Fruit fly (Drosophila melanogaster) whole organism, embryonic: ENCODE results near the gene CG31832.

ENCODE experiments used
- Asciz ChIP-seq: fragments of 200-800 bp; sonication (Bioruptor generic); optimal IDR thresholded peaks from 2 replicates; lab custom pipeline; 2017; ENCODE audit warnings: missing biosample characterization, mild to moderate bottlenecking, missing genetic modification characterization, missing genetic modification reagents
- CG1024 ChIP-seq: fragments of 200-800 bp; sonication (Bioruptor generic); IDR thresholded peaks from 2 replicates; pipeline ENCODE4 v1.3.6; 2022; ENCODE audit warnings: missing biosample characterization, missing genetic modification characterization
- CG10462 ChIP-seq: fragments of 200-800 bp; sonication (Bioruptor generic); optimal IDR thresholded peaks from 2 replicates; lab custom pipeline; 2016; ENCODE audit warnings: missing biosample characterization, missing genetic modification characterization
- CG11093 ChIP-seq: fragments of 200-800 bp; sonication (Bioruptor generic); IDR thresholded peaks from 3 replicates; pipeline ENCODE4 v1.3.6; 2022; ENCODE audit warnings: missing biosample characterization, missing genetic modification characterization
- CG11723 ChIP-seq: fragments of 200-800 bp; sonication (Bioruptor generic); optimal IDR thresholded peaks from 2 replicates; lab custom pipeline; 2017; ENCODE audit warnings: missing biosample characterization, mild to moderate bottlenecking, missing genetic modification characterization
- CG12942 ChIP-seq: fragments of 200-800 bp; sonication (Bioruptor generic); optimal IDR thresholded peaks from 3 replicates; lab custom pipeline; 2016; ENCODE audit warnings: missing biosample characterization, missing genetic modification characterization
- CG13775 ChIP-seq: fragments of 200-800 bp; sonication (Bioruptor generic); optimal IDR thresholded peaks from 3 replicates; lab custom pipeline; 2017; ENCODE audit warnings: missing biosample characterization, mild to moderate bottlenecking, missing genetic modification characterization
- CG16815 ChIP-seq: fragments of 200-800 bp; sonication (Bioruptor generic); optimal IDR thresholded peaks from 3 replicates; lab custom pipeline; 2017; ENCODE audit warnings: missing biosample characterization, mild to moderate bottlenecking, missing genetic modification characterization
- CG16863 ChIP-seq: fragments of 200-800 bp; sonication (Bioruptor generic); optimal IDR thresholded peaks from 3 replicates; lab custom pipeline; 2016; ENCODE audit warnings: missing biosample characterization, missing genetic modification characterization
- CG17568 ChIP-seq: fragments of 200-800 bp; sonication (Bioruptor generic); optimal IDR thresholded peaks from 2 replicates; lab custom pipeline; 2018; ENCODE audit warnings: missing biosample characterization, mild to moderate bottlenecking, missing genetic modification characterization, moderate library complexity
- CG18262 ChIP-seq: fragments of 200-800 bp; optimal IDR thresholded peaks from 3 replicates; lab custom pipeline; 2019; ENCODE audit warnings: missing biosample characterization, mild to moderate bottlenecking, missing genetic modification characterization, moderate library complexity
- CG2116 ChIP-seq: fragments of 200-800 bp; sonication (Bioruptor generic); optimal IDR thresholded peaks from 3 replicates; lab custom pipeline; 2018; ENCODE audit warnings: missing biosample characterization, mild to moderate bottlenecking, missing genetic modification characterization
- CG2712 ChIP-seq: fragments of 200-800 bp; optimal IDR thresholded peaks from 3 replicates; lab custom pipeline; 2019; ENCODE audit warnings: missing biosample characterization, mild to moderate bottlenecking, missing genetic modification characterization, moderate library complexity
- CG30403 ChIP-seq: fragments of 200-800 bp; sonication (Bioruptor generic); optimal IDR thresholded peaks from 3 replicates; lab custom pipeline; 2016; ENCODE audit warnings: missing biosample characterization, missing genetic modification characterization
- CG30431 ChIP-seq: fragments of 200-800 bp; sonication (Bioruptor generic); optimal IDR thresholded peaks from 2 replicates; lab custom pipeline; 2017; ENCODE audit warnings: missing biosample characterization, missing genetic modification characterization
- CG3281 ChIP-seq: fragments of 200-800 bp; sonication (Bioruptor generic); optimal IDR thresholded peaks from 3 replicates; lab custom pipeline; 2017; ENCODE audit warnings: missing biosample characterization, mild to moderate bottlenecking, missing genetic modification characterization
- CG3847 ChIP-seq: fragments of 200-800 bp; sonication (Bioruptor generic); IDR thresholded peaks from 2 replicates; pipeline ENCODE4 v1.3.6; 2022; ENCODE audit warnings: missing biosample characterization, missing genetic modification characterization
- CG4282 ChIP-seq: fragments of 200-800 bp; sonication (Bioruptor generic); optimal IDR thresholded peaks from 2 replicates; lab custom pipeline; 2016; ENCODE audit warnings: missing biosample characterization, missing genetic modification characterization
- CG4730 ChIP-seq: fragments of 200-800 bp; sonication (Bioruptor generic); IDR thresholded peaks from 2 replicates; pipeline ENCODE4 v1.3.6; 2022; ENCODE audit warnings: missing biosample characterization, missing genetic modification characterization
- CG4820 ChIP-seq: fragments of 200-800 bp; sonication (Bioruptor generic); optimal IDR thresholded peaks from 3 replicates; lab custom pipeline; 2016; ENCODE audit warnings: missing biosample characterization, missing genetic modification characterization
- CG8388 ChIP-seq: fragments of 200-800 bp; sonication (Bioruptor generic); optimal IDR thresholded peaks from 2 replicates; lab custom pipeline; 2019; ENCODE audit warnings: missing biosample characterization, mild to moderate bottlenecking, missing genetic modification characterization, moderate library complexity
- CG8478 ChIP-seq: fragments of >200 bp; optimal IDR thresholded peaks from 2 replicates; lab custom pipeline; 2018
- CG9437 ChIP-seq: fragments of 200-800 bp; sonication (Bioruptor generic); optimal IDR thresholded peaks from 2 replicates; lab custom pipeline; 2018; ENCODE audit warnings: missing biosample characterization, mild to moderate bottlenecking, missing genetic modification characterization
- Dek ChIP-seq: fragments of 200-800 bp; sonication (Bioruptor generic); optimal IDR thresholded peaks from 3 replicates; lab custom pipeline; 2019; ENCODE audit warnings: missing biosample characterization, mild to moderate bottlenecking, missing genetic modification characterization, moderate library complexity
- Hand ChIP-seq: fragments of 200-800 bp; sonication (Bioruptor generic); optimal IDR thresholded peaks from 2 replicates; lab custom pipeline; 2017; ENCODE audit warnings: mild to moderate bottlenecking, missing biosample characterization, missing genetic modification reagents, missing genetic modification characterization
- Hey ChIP-seq: fragments of 200-800 bp; sonication (Bioruptor generic); optimal IDR thresholded peaks from 3 replicates; lab custom pipeline; 2018; ENCODE audit warnings: missing biosample characterization, mild to moderate bottlenecking, missing genetic modification characterization
- Meics ChIP-seq: fragments of 200-800 bp; sonication (Bioruptor generic); optimal IDR thresholded peaks from 2 replicates; lab custom pipeline; 2017; ENCODE audit warnings: missing biosample characterization, mild to moderate bottlenecking, missing genetic modification characterization
- NC2α ChIP-seq: fragments of 200-800 bp; sonication (Bioruptor generic); optimal IDR thresholded peaks from 2 replicates; lab custom pipeline; 2016; ENCODE audit warnings: missing biosample characterization, missing genetic modification characterization
- NK7.1 ChIP-seq: fragments of 200-800 bp; sonication (Bioruptor generic); optimal IDR thresholded peaks from 3 replicates; lab custom pipeline; 2016; ENCODE audit warnings: missing biosample characterization, missing genetic modification characterization
- PHDP ChIP-seq: fragments of 200-800 bp; sonication (Bioruptor generic); optimal IDR thresholded peaks from 3 replicates; lab custom pipeline; 2018; ENCODE audit warnings: missing biosample characterization, mild to moderate bottlenecking, missing genetic modification characterization, moderate library complexity
- Scr ChIP-seq: fragments of 200-800 bp; sonication (Bioruptor generic); IDR thresholded peaks from 2 replicates; pipeline ENCODE4 v1.3.6; 2022; ENCODE audit warnings: missing biosample characterization, missing genetic modification characterization; ENCODE audit not compliant: partially characterized antibody
- Sry-δ ChIP-seq: fragments of 200-800 bp; sonication (Bioruptor generic); optimal IDR thresholded peaks from 2 replicates; lab custom pipeline; 2016; ENCODE audit warnings: missing biosample characterization, missing genetic modification characterization
- Tbp ChIP-seq: fragments of >200 bp; optimal IDR thresholded peaks from 2 replicates; lab custom pipeline; 2018; ENCODE audit warnings: missing biosample characterization, missing genetic modification characterization
- Xrp1 ChIP-seq: fragments of 200-800 bp; sonication (Bioruptor generic); IDR thresholded peaks from 2 replicates; pipeline ENCODE4 v1.3.6; 2022; ENCODE audit warnings: missing biosample characterization, missing genetic modification characterization
- ac ChIP-seq: fragments of 200-800 bp; sonication (Bioruptor generic); optimal IDR thresholded peaks from 3 replicates; lab custom pipeline; 2017; ENCODE audit warnings: missing biosample characterization, mild to moderate bottlenecking, missing genetic modification characterization
- aop ChIP-seq: fragments of 200-800 bp; sonication (Bioruptor generic); IDR thresholded peaks from 2 replicates; pipeline ENCODE4 v1.3.6; 2022; ENCODE audit warnings: missing biosample characterization, missing genetic modification characterization
- ap ChIP-seq: fragments of 200-800 bp; sonication (Bioruptor generic); IDR thresholded peaks from 2 replicates; pipeline ENCODE4 v1.3.6; 2022; ENCODE audit warnings: missing biosample characterization, missing genetic modification characterization
- br ChIP-seq: fragments of >200 bp; optimal IDR thresholded peaks from 2 replicates; lab custom pipeline; 2017
- chinmo ChIP-seq: fragments of 200-800 bp; sonication (Bioruptor generic); IDR thresholded peaks from 4 replicates; pipeline ENCODE4 v1.3.6; 2022; ENCODE audit warnings: missing biosample characterization, missing genetic modification characterization; ENCODE audit not compliant: partially characterized antibody
- dpn ChIP-seq, 2 experiments: fragments of 200-800 bp; sonication (Bioruptor generic); optimal IDR thresholded peaks; 3 replicates each; lab custom pipeline; 2016; ENCODE audit warnings: missing biosample characterization in 2 of 2, missing genetic modification characterization in 2 of 2
- en ChIP-seq: fragments of 200-800 bp; sonication (Bioruptor generic); optimal IDR thresholded peaks from 2 replicates; lab custom pipeline; 2016; ENCODE audit warnings: missing biosample characterization, missing genetic modification characterization
- ken ChIP-seq: fragments of 200-800 bp; sonication (Bioruptor generic); IDR thresholded peaks from 3 replicates; pipeline ENCODE4 v1.3.6; 2022; ENCODE audit warnings: missing biosample characterization, missing genetic modification characterization
- klu ChIP-seq: fragments of 200-800 bp; sonication (Bioruptor generic); IDR thresholded peaks from 2 replicates; pipeline ENCODE4 v1.3.6; 2022; ENCODE audit warnings: missing biosample characterization, missing genetic modification characterization
- lov ChIP-seq, 2 experiments: fragments of 200-800 bp in 1 of 2; fragments of >200 bp in 1 of 2; sonication (Bioruptor generic) in 1 of 2; IDR thresholded peaks in 1 of 2; optimal IDR thresholded peaks in 1 of 2; 2 replicates in 1 of 2; 3 replicates in 1 of 2; pipeline versions ENCODE4 v1.3.6 to Lab custom; 2017 to 2022; ENCODE audit warnings: missing biosample characterization in 1 of 2, missing genetic modification characterization in 1 of 2
- nerfin-2 ChIP-seq: fragments of 200-800 bp; sonication (Bioruptor generic); IDR thresholded peaks from 2 replicates; pipeline ENCODE4 v1.3.6; 2022; ENCODE audit warnings: missing biosample characterization, missing genetic modification characterization; ENCODE audit not compliant: partially characterized antibody
- nom ChIP-seq: fragments of 200-800 bp; sonication (Bioruptor generic); optimal IDR thresholded peaks from 2 replicates; lab custom pipeline; 2017; ENCODE audit warnings: missing biosample characterization, missing genetic modification characterization, mild to moderate bottlenecking, moderate library complexity, missing genetic modification reagents
- oc ChIP-seq: fragments of 200-800 bp; sonication (Bioruptor generic); optimal IDR thresholded peaks from 2 replicates; lab custom pipeline; 2018; ENCODE audit warnings: missing biosample characterization, mild to moderate bottlenecking, missing genetic modification characterization, moderate library complexity
- otp ChIP-seq: fragments of 200-800 bp; sonication (Bioruptor generic); IDR thresholded peaks from 3 replicates; pipeline ENCODE4, ENCODE4 v1.3.6; 2022; ENCODE audit warnings: missing biosample characterization, missing genetic modification characterization
- peb ChIP-seq: fragments of 200-800 bp; sonication (Bioruptor generic); IDR thresholded peaks from 2 replicates; pipeline ENCODE4 v1.3.6; 2022; ENCODE audit warnings: missing biosample characterization, missing genetic modification characterization
- sob ChIP-seq: fragments of 200-800 bp; sonication (Bioruptor generic); IDR thresholded peaks from 2 replicates; pipeline ENCODE4 v1.3.6; 2022; ENCODE audit warnings: missing biosample characterization, missing genetic modification characterization
- trem ChIP-seq: fragments of 200-800 bp; optimal IDR thresholded peaks from 3 replicates; lab custom pipeline; 2019; ENCODE audit warnings: missing biosample characterization, mild to moderate bottlenecking, missing genetic modification characterization, moderate library complexity
- ttk ChIP-seq: fragments of 200-800 bp; sonication (Bioruptor generic); IDR thresholded peaks from 2 replicates; pipeline ENCODE4 v2.1.2; 2022; ENCODE audit warnings: missing biosample characterization, missing genetic modification characterization

The CG31832 gene

dm6 chr2L:15060580-15061005 lies 29.0 kb upstream of the CG31832 start, which contains the start of gene TfIIS (continued):
- peak in 1 of 2 experiments; percentile 22 for TF ChIP-seq dpn (GFP tag; optimal IDR thresholded peaks at IDR 0.05; lab: Kevin White, UChicago)
- peak; percentile 75 for TF ChIP-seq trem (tag; lab: Kevin White, UChicago)
- TF ChIP-seq Hey (tag; lab: Kevin White, UChicago): no peak
- TF ChIP-seq CG16815 (GFP tag; lab: Kevin White, UChicago): no peak
- no peak for TF ChIP-seq CG30403 (GFP tag; lab: Kevin White, UChicago)
- TF ChIP-seq peb (GFP tag; lab: Robert Waterston, UW): no peak
- peak; percentile 97 for TF ChIP-seq CG17568 (GFP tag; lab: Kevin White, UChicago)
- no peak for TF ChIP-seq CG30431 (GFP tag; lab: Kevin White, UChicago)
- no peak for TF ChIP-seq CG4820 (GFP tag; lab: Kevin White, UChicago)
- TF ChIP-seq CG12942: no peak
- TF ChIP-seq CG2116 (GFP tag; lab: Kevin White, UChicago): peak; percentile 30
- TF ChIP-seq Sry-δ: peak; percentile 67
- TF ChIP-seq CG3281 (GFP tag; lab: Kevin White, UChicago): no peak
- no peak for TF ChIP-seq br (lab: Kevin White, UChicago)
- no peak for TF ChIP-seq CG9437 (GFP tag; lab: Kevin White, UChicago)
- TF ChIP-seq klu (GFP tag; lab: Robert Waterston, UW): no peak
- no peak for TF ChIP-seq en (GFP tag; lab: Kevin White, UChicago)
- TF ChIP-seq PHDP (tag; lab: Kevin White, UChicago): no peak
- TF ChIP-seq Dek (tag; lab: Kevin White, UChicago): peak; percentile 20
- no peak for TF ChIP-seq ttk (GFP tag; lab: Robert Waterston, UW)
- TF ChIP-seq NC2α (GFP tag; lab: Kevin White, UChicago): no peak
- no peak; the same call in 1 of the 2 replicates for TF ChIP-seq sob (GFP tag; lab: Robert Waterston, UW)
- no peak for TF ChIP-seq ap (GFP tag; lab: Robert Waterston, UW)
- TF ChIP-seq CG10462 (GFP tag; lab: Kevin White, UChicago): no peak
- no peak for TF ChIP-seq ken (GFP tag; lab: Robert Waterston, UW)
- TF ChIP-seq CG4282 (GFP tag; lab: Kevin White, UChicago): no peak
- TF ChIP-seq ac (GFP tag; lab: Kevin White, UChicago): no peak
- no peak for TF ChIP-seq CG1024 (GFP tag; lab: Robert Waterston, UW)
- no peak for TF ChIP-seq CG16863 (GFP tag; lab: Kevin White, UChicago)
- no peak for TF ChIP-seq CG8388 (GFP tag; lab: Kevin White, UChicago)
- TF ChIP-seq Meics (GFP tag; lab: Kevin White, UChicago): no peak
- no peak for TF ChIP-seq NK7.1 (GFP tag; lab: Kevin White, UChicago)
- TF ChIP-seq CG18262: no peak
- peak; percentile 28 for TF ChIP-seq nom
- no peak for TF ChIP-seq Xrp1 (GFP tag; lab: Robert Waterston, UW)
- no peak for TF ChIP-seq lov (optimal IDR thresholded peaks at IDR 0.05; lab: Kevin White, UChicago)
- TF ChIP-seq lov (GFP tag; IDR thresholded peaks at IDR 0.05; lab: Robert Waterston, UW): no peak
- TF ChIP-seq Tbp (GFP tag; lab: Kevin White, UChicago): no peak
- no peak for TF ChIP-seq CG13775 (GFP tag; lab: Kevin White, UChicago)
- TF ChIP-seq CG11723 (GFP tag; lab: Kevin White, UChicago): no peak
- no peak for TF ChIP-seq aop (GFP tag; lab: Robert Waterston, UW)
- TF ChIP-seq otp (GFP tag; lab: Robert Waterston, UW): no peak
- no peak for TF ChIP-seq Hand
- TF ChIP-seq CG8478 (lab: Kevin White, UChicago): peak; percentile 79
- peak; percentile 21 for TF ChIP-seq CG2712 (tag; lab: Kevin White, UChicago)
- TF ChIP-seq CG4730 (GFP tag; lab: Robert Waterston, UW): no peak
- no peak for TF ChIP-seq nerfin-2 (GFP tag; lab: Robert Waterston, UW)
- TF ChIP-seq CG11093 (GFP tag; lab: Robert Waterston, UW): no peak
- peak; percentile 46; the same call in 1 of the 2 replicates for TF ChIP-seq Scr
- TF ChIP-seq oc (tag; lab: Kevin White, UChicago): no peak
- 0 out of 4 replicates have a peak, but pooled peaks have one; percentile 36 for TF ChIP-seq chinmo
- TF ChIP-seq CG3847 (GFP tag; lab: Robert Waterston, UW): peak; percentile 72
- TF ChIP-seq Asciz: no peak
